Fruit fly (Drosophila melanogaster) S2 (cell line): ENCODE measurements around the gene CG17107.

ENCODE experiments used
- CG8478 ChIP-seq: fragments of >200 bp; optimal IDR thresholded peaks from 2 replicates; lab custom pipeline; 2018
- CTCF ChIP-seq, 2 experiments: fragments of >200 bp; optimal IDR thresholded peaks; 2 replicates each; lab custom pipeline; 2018

DNA sequence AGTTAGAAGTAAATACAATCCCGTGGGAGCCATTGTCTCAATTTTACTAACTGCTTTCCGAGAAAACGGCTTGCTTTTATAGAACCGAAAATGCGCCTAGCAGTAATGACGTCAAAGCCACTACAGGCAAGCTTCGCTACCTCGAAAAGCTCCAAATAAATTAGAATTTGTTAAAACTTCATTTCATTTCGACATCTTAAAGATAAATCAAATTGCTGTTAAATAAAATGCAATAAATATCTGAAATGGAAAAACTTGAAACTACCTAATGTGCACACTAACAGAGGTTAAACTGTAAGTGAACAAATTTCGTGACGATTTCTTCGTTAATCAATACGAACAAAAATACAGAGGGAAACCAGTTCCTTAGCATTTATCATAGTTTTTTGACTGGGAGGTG lies 16.3 kb downstream of the CG17107 start, which contains the start of gene CG7300:
- TF ChIP-seq CG8478 (lab: Kevin White, UChicago) (no peak), CTCF (optimal IDR thresholded peaks at IDR 0.05; lab: Kevin White, UChicago) (no peak)
